Worm (Caenorhabditis elegans): ENCODE results near the gene nhr-25.

ce11 chrX:12996161-12996560 lies 12.1 kb upstream of the nhr-25 start:
- TF ChIP-seq fax-1 (tag; optimal IDR thresholded peaks at IDR 0.05) = no peak
- TF ChIP-seq lim-6 (tag; optimal IDR thresholded peaks at IDR 0.05) = no peak
- no peak for TF ChIP-seq mec-3 (tag; optimal IDR thresholded peaks at IDR 0.05; ENCODE audit: borderline replicate concordance)
- no peak for TF ChIP-seq sox-4 (tag; optimal IDR thresholded peaks at IDR 0.05)
- TF ChIP-seq ceh-18 (tag; optimal IDR thresholded peaks at IDR 0.05) = no peak
- TF ChIP-seq odd-2 (tag; optimal IDR thresholded peaks at IDR 0.05) = no peak
- no peak for TF ChIP-seq T23F11.4 (GFP tag; optimal IDR thresholded peaks at IDR 0.05)
- no peak for TF ChIP-seq pha-4 (tag; optimal IDR thresholded peaks at IDR 0.05)
- TF ChIP-seq ceh-30 (tag; optimal IDR thresholded peaks at IDR 0.05) = no peak
- TF ChIP-seq tbx-2 (tag; optimal IDR thresholded peaks at IDR 0.05) = no peak
